Fruit fly (Drosophila melanogaster): Measurements from ENCODE around the gene CG7920.

Gene CG7920

DNA sequence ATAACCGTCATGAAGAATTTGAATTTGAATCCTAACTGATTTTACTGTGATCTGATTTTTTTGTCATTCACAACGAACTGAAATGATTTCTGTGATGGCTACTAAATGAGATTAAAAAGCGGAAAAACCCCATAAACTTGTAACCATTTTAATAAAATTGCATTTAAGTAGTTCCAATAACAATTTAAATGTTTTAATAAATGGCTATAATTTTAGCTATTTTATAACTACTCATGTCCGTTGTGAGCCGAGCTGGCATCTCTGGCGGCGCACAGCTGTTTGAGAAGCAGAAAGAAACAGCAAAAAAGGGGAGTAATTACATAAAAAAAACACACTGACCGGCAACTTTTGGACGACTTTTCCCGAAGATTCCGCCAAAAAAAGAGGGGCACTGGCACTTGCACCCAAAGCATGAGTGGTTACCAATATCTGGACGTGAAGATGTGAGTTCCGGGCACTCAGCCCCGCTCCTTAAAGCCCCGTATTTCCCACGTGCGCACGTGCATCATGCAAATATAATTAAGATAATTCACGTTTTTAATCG is 41.6 kb upstream of the CG7920 start, which contains the start of the genes CG7950 and Rpp14a:
Gene CG7950, plus strand, starts transcription at position 268 of the 544 bp plus-strand sequence.
Gene Rpp14a, plus strand, starts transcription at position 268 of the 544 bp plus-strand sequence.
- TF ChIP-seq dl (GFP tag; optimal IDR thresholded peaks at IDR 0.05; ENCODE audit: insufficient read depth in 1 of 2, partially characterized antibody in 2 of 2) (no peak), Myc (optimal IDR thresholded peaks at IDR 0.05) (peak; percentile 94), h (GFP tag; optimal IDR thresholded peaks at IDR 0.05) (peak; percentile 91), Dif (GFP tag; optimal IDR thresholded peaks at IDR 0.05; ENCODE audit: partially characterized antibody) (no peak), dsf (GFP tag; optimal IDR thresholded peaks at IDR 0.05; ENCODE audit: borderline replicate concordance) (peak; percentile 69), N (GFP tag; optimal IDR thresholded peaks at IDR 0.05) (no peak), HLH106 (tag; optimal IDR thresholded peaks at IDR 0.05) (peak; percentile 89), jim (GFP tag; optimal IDR thresholded peaks at IDR 0.05) (no peak), Jra (GFP tag; optimal IDR thresholded peaks at IDR 0.05) (peak; percentile 85), Hr83 (GFP tag; optimal IDR thresholded peaks at IDR 0.05; ENCODE audit: poor library complexity, severe bottlenecking) (peak; percentile 72), Rel (GFP tag; optimal IDR thresholded peaks at IDR 0.05) (no peak), Rel (tag; optimal IDR thresholded peaks at IDR 0.05) (peak; percentile 86), ey (GFP tag; optimal IDR thresholded peaks at IDR 0.05) (peak; percentile 91), sv (GFP tag; optimal IDR thresholded peaks at IDR 0.05) (peak; percentile 43), Dfd (GFP tag; optimal IDR thresholded peaks at IDR 0.05) (no peak), CG9705 (GFP tag; optimal IDR thresholded peaks at IDR 0.05) (peak; percentile 77), sage (GFP tag; optimal IDR thresholded peaks at IDR 0.05) (peak; percentile 62), Vsx2 (GFP tag; optimal IDR thresholded peaks at IDR 0.05; ENCODE audit: partially characterized antibody) (no peak), usp (GFP tag; optimal IDR thresholded peaks at IDR 0.05) (no peak), Hr78 (GFP tag; optimal IDR thresholded peaks at IDR 0.05) (no peak), psq (GFP tag; optimal IDR thresholded peaks at IDR 0.05) (peak; percentile 80), Sp1 (GFP tag; optimal IDR thresholded peaks at IDR 0.05) (peak; percentile 82), pan (optimal IDR thresholded peaks at IDR 0.05) (no peak), OdsH (GFP tag; optimal IDR thresholded peaks at IDR 0.05) (peak; percentile 81), Mio (GFP tag; optimal IDR thresholded peaks at IDR 0.05) (peak; percentile 17), lola (GFP tag; optimal IDR thresholded peaks at IDR 0.05) (no peak), foxo (GFP tag; optimal IDR thresholded peaks at IDR 0.05) (peak in 1 of 2 experiments; percentile 88), woc (GFP tag; optimal IDR thresholded peaks at IDR 0.05) (peak; percentile 81), Abd-B (GFP tag; optimal IDR thresholded peaks at IDR 0.05) (no peak), Hnf4 (GFP tag; optimal IDR thresholded peaks at IDR 0.05) (no peak), fru (GFP tag; optimal IDR thresholded peaks at IDR 0.05) (peak; percentile 85), tai (GFP tag; optimal IDR thresholded peaks at IDR 0.05) (no peak), dmrt93B (GFP tag; optimal IDR thresholded peaks at IDR 0.05) (peak; percentile 52), CrebA (GFP tag; optimal IDR thresholded peaks at IDR 0.05; ENCODE audit: borderline replicate concordance) (no peak), brk (GFP tag; optimal IDR thresholded peaks at IDR 0.05) (no peak), br (GFP tag; optimal IDR thresholded peaks at IDR 0.05) (peak; percentile 87), rgr (GFP tag; optimal IDR thresholded peaks at IDR 0.05) (peak; percentile 93), CG32264 (GFP tag; optimal IDR thresholded peaks at IDR 0.05) (peak; percentile 52), GATAd (GFP tag; optimal IDR thresholded peaks at IDR 0.05) (peak; percentile 65)

DNA sequence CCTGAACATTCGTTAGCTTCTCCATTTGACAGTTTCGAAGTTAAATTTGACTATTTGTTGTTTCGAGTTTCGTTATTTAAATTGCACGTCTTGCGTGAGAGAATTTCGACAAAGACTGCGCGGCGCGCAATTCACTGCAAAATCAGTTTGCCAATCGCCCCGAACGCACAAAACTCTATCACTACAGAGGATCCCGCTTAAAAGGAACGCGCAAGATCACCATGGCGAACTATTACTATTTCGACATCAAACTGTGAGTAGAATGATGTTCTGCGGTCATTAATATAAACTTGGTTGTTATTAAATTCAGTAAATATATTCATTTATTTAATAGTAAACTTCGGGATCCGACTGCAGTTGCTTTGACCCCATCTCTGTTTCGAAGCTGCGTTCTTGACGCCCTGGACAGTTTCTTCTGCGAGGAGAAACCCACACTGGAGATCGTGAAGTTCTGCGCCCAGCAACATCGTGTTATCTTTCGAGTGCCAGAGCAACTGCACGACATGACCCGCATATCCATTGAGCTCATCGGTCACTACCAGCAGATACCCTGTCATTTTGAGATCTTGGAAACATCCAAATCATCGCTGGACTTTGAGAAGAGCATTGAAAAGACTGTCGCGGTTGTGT is 40.9 kb upstream of the CG7920 start, which contains the start of the genes Rpp14b and spn-A:
Gene Rpp14b, plus strand, starts transcription at position 43 of the 630 bp plus-strand sequence.
Gene spn-A, minus strand, starts transcription at position 123 of the 630 bp plus-strand sequence.
- TF ChIP-seq psq (GFP tag; optimal IDR thresholded peaks at IDR 0.05) (no peak), GATAd (GFP tag; optimal IDR thresholded peaks at IDR 0.05) (no peak), h (GFP tag; optimal IDR thresholded peaks at IDR 0.05) (peak; percentile 18), Vsx2 (GFP tag; optimal IDR thresholded peaks at IDR 0.05; ENCODE audit: partially characterized antibody) (no peak), CG32264 (GFP tag; optimal IDR thresholded peaks at IDR 0.05) (no peak), fru (GFP tag; optimal IDR thresholded peaks at IDR 0.05) (no peak), Myc (optimal IDR thresholded peaks at IDR 0.05) (no peak), sv (GFP tag; optimal IDR thresholded peaks at IDR 0.05) (no peak), jim (GFP tag; optimal IDR thresholded peaks at IDR 0.05) (no peak), CG9705 (GFP tag; optimal IDR thresholded peaks at IDR 0.05) (no peak), Hr83 (GFP tag; optimal IDR thresholded peaks at IDR 0.05; ENCODE audit: poor library complexity, severe bottlenecking) (peak; percentile 21), pan (optimal IDR thresholded peaks at IDR 0.05) (no peak), Hr78 (GFP tag; optimal IDR thresholded peaks at IDR 0.05) (no peak), Abd-B (GFP tag; optimal IDR thresholded peaks at IDR 0.05) (no peak), rgr (GFP tag; optimal IDR thresholded peaks at IDR 0.05) (peak; percentile 53), Mio (GFP tag; optimal IDR thresholded peaks at IDR 0.05) (no peak), woc (GFP tag; optimal IDR thresholded peaks at IDR 0.05) (peak; percentile 47), Dif (GFP tag; optimal IDR thresholded peaks at IDR 0.05; ENCODE audit: partially characterized antibody) (no peak), br (GFP tag; optimal IDR thresholded peaks at IDR 0.05) (peak; percentile 30), Dfd (GFP tag; optimal IDR thresholded peaks at IDR 0.05) (no peak), dmrt93B (GFP tag; optimal IDR thresholded peaks at IDR 0.05) (no peak), OdsH (GFP tag; optimal IDR thresholded peaks at IDR 0.05) (peak; percentile 4), sage (GFP tag; optimal IDR thresholded peaks at IDR 0.05) (no peak), lola (GFP tag; optimal IDR thresholded peaks at IDR 0.05) (no peak), Sp1 (GFP tag; optimal IDR thresholded peaks at IDR 0.05) (peak; percentile 13), Jra (GFP tag; optimal IDR thresholded peaks at IDR 0.05) (no peak), Rel (GFP tag; optimal IDR thresholded peaks at IDR 0.05) (no peak), Rel (tag; optimal IDR thresholded peaks at IDR 0.05) (no peak), tai (GFP tag; optimal IDR thresholded peaks at IDR 0.05) (no peak), usp (GFP tag; optimal IDR thresholded peaks at IDR 0.05) (no peak), Hnf4 (GFP tag; optimal IDR thresholded peaks at IDR 0.05) (no peak), foxo (GFP tag; optimal IDR thresholded peaks at IDR 0.05) (peak in 1 of 2 experiments; percentile 43), dl (GFP tag; optimal IDR thresholded peaks at IDR 0.05; ENCODE audit: insufficient read depth in 1 of 2, partially characterized antibody in 2 of 2) (no peak), ey (GFP tag; optimal IDR thresholded peaks at IDR 0.05) (peak; percentile 19), HLH106 (tag; optimal IDR thresholded peaks at IDR 0.05) (peak; percentile 39), N (GFP tag; optimal IDR thresholded peaks at IDR 0.05) (no peak), CrebA (GFP tag; optimal IDR thresholded peaks at IDR 0.05; ENCODE audit: borderline replicate concordance) (no peak), brk (GFP tag; optimal IDR thresholded peaks at IDR 0.05) (no peak), dsf (GFP tag; optimal IDR thresholded peaks at IDR 0.05; ENCODE audit: borderline replicate concordance) (no peak)

All from whole organism, wandering third instar larva.